Fruit fly (Drosophila melanogaster) whole organism, embryonic: ENCODE results near the gene MICU3.
A peak's percentile ranks its signal among the peaks of the same experiment; 100 is the strongest.

Source experiments
- Aef1 ChIP-seq: fragments of 200-800 bp; sonication (Bioruptor generic); IDR thresholded peaks from 3 replicates; pipeline ENCODE4 v1.3.6; 2022; ENCODE audit warnings: missing biosample characterization, missing genetic modification characterization
- Bdp1 ChIP-seq: fragments of 200-800 bp; sonication (Bioruptor generic); optimal IDR thresholded peaks from 3 replicates; lab custom pipeline; 2016; ENCODE audit warnings: missing biosample characterization, missing genetic modification characterization
- CG10979 ChIP-seq: fragments of 200-800 bp; sonication (Bioruptor generic); optimal IDR thresholded peaks from 2 replicates; lab custom pipeline; 2018; ENCODE audit warnings: missing biosample characterization, mild to moderate bottlenecking, missing genetic modification characterization, moderate library complexity
- CG11085 ChIP-seq: fragments of 200-800 bp; sonication (Bioruptor generic); IDR thresholded peaks from 2 replicates; pipeline ENCODE4 v1.3.6; 2022; ENCODE audit warnings: missing biosample characterization, missing genetic modification characterization
- CG11723 ChIP-seq: fragments of 200-800 bp; sonication (Bioruptor generic); optimal IDR thresholded peaks from 2 replicates; lab custom pipeline; 2017; ENCODE audit warnings: missing biosample characterization, mild to moderate bottlenecking, missing genetic modification characterization
- CG17186 ChIP-seq: fragments of 200-800 bp; sonication (Bioruptor generic); optimal IDR thresholded peaks from 3 replicates; lab custom pipeline; 2017; ENCODE audit warnings: missing biosample characterization, missing genetic modification reagents, missing genetic modification characterization
- CG18011 ChIP-seq: fragments of 200-800 bp; sonication (Bioruptor generic); optimal IDR thresholded peaks from 2 replicates; lab custom pipeline; 2017; ENCODE audit warnings: missing biosample characterization, missing genetic modification characterization, mild to moderate bottlenecking, moderate library complexity, missing genotype
- CG18599 ChIP-seq: fragments of 200-800 bp; sonication (Bioruptor generic); optimal IDR thresholded peaks from 3 replicates; lab custom pipeline; 2017; ENCODE audit warnings: missing biosample characterization, missing genetic modification characterization, mild to moderate bottlenecking, moderate library complexity, missing genetic modification reagents
- CG18764 ChIP-seq: fragments of 200-800 bp; sonication (Bioruptor generic); optimal IDR thresholded peaks from 3 replicates; lab custom pipeline; 2016; ENCODE audit warnings: missing biosample characterization, missing genetic modification characterization
- CG2678 ChIP-seq: fragments of 200-800 bp; sonication (Bioruptor generic); optimal IDR thresholded peaks from 3 replicates; lab custom pipeline; 2019; ENCODE audit warnings: missing biosample characterization, mild to moderate bottlenecking, missing genetic modification characterization, moderate library complexity
- CG3163 ChIP-seq: fragments of 200-800 bp; sonication (Bioruptor generic); optimal IDR thresholded peaks from 3 replicates; lab custom pipeline; 2016; ENCODE audit warnings: missing biosample characterization, missing genetic modification characterization
- CG33213 ChIP-seq: fragments of 200-800 bp; sonication (Bioruptor generic); optimal IDR thresholded peaks from 3 replicates; lab custom pipeline; 2016; ENCODE audit warnings: missing biosample characterization, missing genetic modification characterization
- CG34376 ChIP-seq: fragments of 200-800 bp; sonication (Bioruptor generic); optimal IDR thresholded peaks from 2 replicates; lab custom pipeline; 2018; ENCODE audit warnings: missing biosample characterization, mild to moderate bottlenecking, missing genetic modification characterization
- CG3847 ChIP-seq: fragments of 200-800 bp; sonication (Bioruptor generic); IDR thresholded peaks from 2 replicates; pipeline ENCODE4 v1.3.6; 2022; ENCODE audit warnings: missing biosample characterization, missing genetic modification characterization
- CG4730 ChIP-seq: fragments of 200-800 bp; sonication (Bioruptor generic); IDR thresholded peaks from 2 replicates; pipeline ENCODE4 v1.3.6; 2022; ENCODE audit warnings: missing biosample characterization, missing genetic modification characterization
- CG6254 ChIP-seq: fragments of 200-800 bp; sonication (Bioruptor generic); optimal IDR thresholded peaks from 3 replicates; lab custom pipeline; 2017; ENCODE audit warnings: mild to moderate bottlenecking, missing biosample characterization, missing genetic modification reagents, missing genetic modification characterization
- CG7745 ChIP-seq: fragments of 200-800 bp; sonication (Bioruptor generic); optimal IDR thresholded peaks from 2 replicates; lab custom pipeline; 2018; ENCODE audit warnings: missing biosample characterization, mild to moderate bottlenecking, missing genetic modification characterization, moderate library complexity
- CG7963 ChIP-seq: fragments of 200-800 bp; sonication (Bioruptor generic); IDR thresholded peaks from 3 replicates; pipeline ENCODE4 v1.3.6; 2022; ENCODE audit warnings: missing biosample characterization, missing genetic modification characterization; ENCODE audit not compliant: partially characterized antibody
- CG7987 ChIP-seq: fragments of 200-800 bp; sonication (Bioruptor generic); optimal IDR thresholded peaks from 2 replicates; lab custom pipeline; 2018; ENCODE audit warnings: missing biosample characterization, mild to moderate bottlenecking, missing genetic modification characterization, moderate library complexity
- CG9876 ChIP-seq: fragments of 200-800 bp; sonication (Bioruptor generic); optimal IDR thresholded peaks from 2 replicates; lab custom pipeline; 2016; ENCODE audit warnings: missing biosample characterization, missing genetic modification characterization
- D19A ChIP-seq: fragments of 200-800 bp; optimal IDR thresholded peaks from 3 replicates; lab custom pipeline; 2019; ENCODE audit warnings: missing biosample characterization, mild to moderate bottlenecking, missing genetic modification characterization, moderate library complexity
- D19B ChIP-seq: fragments of 200-800 bp; sonication (Bioruptor generic); optimal IDR thresholded peaks from 2 replicates; lab custom pipeline; 2017; ENCODE audit warnings: missing biosample characterization, mild to moderate bottlenecking, missing genetic modification characterization
- ERR ChIP-seq: fragments of 200-800 bp; sonication (Bioruptor generic); optimal IDR thresholded peaks from 2 replicates; lab custom pipeline; 2016; ENCODE audit warnings: missing biosample characterization, missing genetic modification characterization
- Hand ChIP-seq: fragments of 200-800 bp; sonication (Bioruptor generic); optimal IDR thresholded peaks from 2 replicates; lab custom pipeline; 2017; ENCODE audit warnings: mild to moderate bottlenecking, missing biosample characterization, missing genetic modification reagents, missing genetic modification characterization
- HmgZ ChIP-seq: fragments of 200-800 bp; sonication (Bioruptor generic); optimal IDR thresholded peaks from 2 replicates; lab custom pipeline; 2018; ENCODE audit warnings: missing biosample characterization, mild to moderate bottlenecking, missing genetic modification characterization
- Hr78 ChIP-seq, 2 experiments: fragments of 200-800 bp in 1 of 2; fragments of >200 bp in 1 of 2; sonication (Bioruptor generic) in 1 of 2; optimal IDR thresholded peaks; 2 replicates each; lab custom pipeline; 2017 to 2019; ENCODE audit warnings: missing biosample characterization in 2 of 2, missing genetic modification characterization in 2 of 2, mild to moderate bottlenecking in 1 of 2, moderate library complexity in 1 of 2
- Jarid2 ChIP-seq: fragments of 200-800 bp; sonication (Bioruptor generic); optimal IDR thresholded peaks from 3 replicates; lab custom pipeline; 2017; ENCODE audit warnings: mild to moderate bottlenecking, missing biosample characterization, missing genetic modification reagents, missing genetic modification characterization
- Optix ChIP-seq: fragments of 200-800 bp; sonication (Bioruptor generic); IDR thresholded peaks from 3 replicates; pipeline ENCODE4 v1.3.6; 2022; ENCODE audit warnings: missing biosample characterization, missing genetic modification characterization
- Six4 ChIP-seq: fragments of 200-800 bp; sonication (Bioruptor generic); optimal IDR thresholded peaks from 2 replicates; lab custom pipeline; 2016; ENCODE audit warnings: missing biosample characterization, missing genetic modification characterization
- Ssrp ChIP-seq: fragments of 200-800 bp; sonication (Bioruptor generic); optimal IDR thresholded peaks from 2 replicates; lab custom pipeline; 2018; ENCODE audit warnings: missing biosample characterization, mild to moderate bottlenecking, missing genetic modification characterization, moderate library complexity
- az2 ChIP-seq: fragments of 200-800 bp; sonication (Bioruptor generic); optimal IDR thresholded peaks from 3 replicates; lab custom pipeline; 2016; ENCODE audit warnings: missing biosample characterization, missing genetic modification characterization
- bowl ChIP-seq: fragments of 200-800 bp; sonication (Bioruptor generic); IDR thresholded peaks from 2 replicates; pipeline ENCODE4 v1.3.6; 2022; ENCODE audit warnings: missing biosample characterization, missing genetic modification characterization
- btn ChIP-seq: fragments of 200-800 bp; sonication (Bioruptor generic); optimal IDR thresholded peaks from 2 replicates; lab custom pipeline; 2016; ENCODE audit warnings: missing biosample characterization, missing genetic modification characterization
- corto ChIP-seq: fragments of 200-800 bp; sonication (Bioruptor generic); optimal IDR thresholded peaks from 2 replicates; lab custom pipeline; 2016; ENCODE audit warnings: missing biosample characterization, mild to moderate bottlenecking, missing genetic modification characterization, moderate library complexity
- disco-r ChIP-seq: fragments of 200-800 bp; sonication (Bioruptor generic); optimal IDR thresholded peaks from 2 replicates; lab custom pipeline; 2016; ENCODE audit warnings: missing biosample characterization, missing genetic modification characterization
- en ChIP-seq: fragments of 200-800 bp; sonication (Bioruptor generic); optimal IDR thresholded peaks from 2 replicates; lab custom pipeline; 2016; ENCODE audit warnings: missing biosample characterization, missing genetic modification characterization
- exex ChIP-seq: fragments of 200-800 bp; sonication (Bioruptor generic); optimal IDR thresholded peaks from 4 replicates; lab custom pipeline; 2018; ENCODE audit warnings: missing biosample characterization, mild to moderate bottlenecking, missing genetic modification characterization, moderate library complexity
- eyg ChIP-seq: fragments of 200-800 bp; sonication (Bioruptor generic); optimal IDR thresholded peaks from 3 replicates; lab custom pipeline; 2016; ENCODE audit warnings: missing biosample characterization, missing genetic modification characterization
- gt ChIP-seq: fragments of 200-800 bp; sonication (Bioruptor generic); IDR thresholded peaks from 2 replicates; pipeline ENCODE4 v1.3.6; 2022; ENCODE audit warnings: missing biosample characterization, missing genetic modification characterization
- kay ChIP-seq: fragments of 200-800 bp; sonication (Bioruptor generic); optimal IDR thresholded peaks from 2 replicates; lab custom pipeline; 2016; ENCODE audit warnings: missing biosample characterization, missing genetic modification characterization
- lbe ChIP-seq: fragments of 200-800 bp; sonication (Bioruptor generic); optimal IDR thresholded peaks from 2 replicates; lab custom pipeline; 2016; ENCODE audit warnings: missing biosample characterization, mild to moderate bottlenecking, missing genetic modification characterization
- prd ChIP-seq, 3 experiments: fragments of >200 bp in 2 of 3; fragments of 200-800 bp in 1 of 3; sonication (Bioruptor generic) in 1 of 3; optimal IDR thresholded peaks in 2 of 3; IDR thresholded peaks in 1 of 3; 2 replicates in 2 of 3; 3 replicates in 1 of 3; pipeline versions ENCODE4 v1.3.6 to Lab custom; 2017 to 2022; ENCODE audit warnings: missing biosample characterization in 1 of 3, missing genetic modification characterization in 1 of 3
- pum ChIP-seq: fragments of 200-800 bp; sonication (Bioruptor generic); optimal IDR thresholded peaks from 2 replicates; lab custom pipeline; 2016; ENCODE audit warnings: missing biosample characterization, missing genetic modification characterization
- ro ChIP-seq: fragments of 200-800 bp; sonication (Bioruptor generic); IDR thresholded peaks from 2 replicates; pipeline ENCODE4 v1.3.6; 2022; ENCODE audit warnings: missing biosample characterization, missing genetic modification characterization
- run ChIP-seq: fragments of 200-800 bp; sonication (Bioruptor generic); optimal IDR thresholded peaks from 3 replicates; lab custom pipeline; 2018; ENCODE audit warnings: missing biosample characterization, mild to moderate bottlenecking, missing genetic modification characterization
- slbo ChIP-seq: fragments of 200-800 bp; sonication (Bioruptor generic); IDR thresholded peaks from 2 replicates; pipeline ENCODE4 v1.3.6; 2022; ENCODE audit warnings: missing biosample characterization, missing genetic modification characterization
- sug ChIP-seq: fragments of 200-800 bp; optimal IDR thresholded peaks from 2 replicates; lab custom pipeline; 2019; ENCODE audit warnings: missing biosample characterization, mild to moderate bottlenecking, missing genetic modification characterization, moderate library complexity
- tup ChIP-seq: fragments of 200-800 bp; sonication (Bioruptor generic); optimal IDR thresholded peaks from 2 replicates; lab custom pipeline; 2016; ENCODE audit warnings: missing biosample characterization, mild to moderate bottlenecking, missing genetic modification characterization, moderate library complexity
- twi ChIP-seq: fragments of 200-800 bp; optimal IDR thresholded peaks from 2 replicates; lab custom pipeline; 2019; ENCODE audit warnings: missing biosample characterization, mild to moderate bottlenecking, missing genetic modification characterization, moderate library complexity

MICU3 gene

dm6 chr3R:19880431-19880939 is 33.4 kb downstream of the MICU3 start (continued):
- TF ChIP-seq Bdp1 (peak; percentile 19), CG7745 (no peak), CG11723 (GFP tag; lab: Kevin White, UChicago) (peak; percentile 65), CG18764 (GFP tag; lab: Kevin White, UChicago) (no peak), HmgZ (tag; lab: Kevin White, UChicago) (peak; percentile 54), CG33213 (no peak), kay (GFP tag; lab: Kevin White, UChicago) (no peak), bowl (GFP tag; lab: Robert Waterston, UW) (no peak), ro (GFP tag; lab: Robert Waterston, UW) (no peak), Hand (GFP tag; lab: Kevin White, UChicago) (peak; percentile 73), Ssrp (tag; lab: Kevin White, UChicago) (peak; percentile 38), CG6254 (GFP tag; lab: Kevin White, UChicago) (peak; percentile 8), D19B (GFP tag; lab: Kevin White, UChicago) (no peak), CG3163 (GFP tag; lab: Kevin White, UChicago) (peak; percentile 31), eyg (no peak), CG17186 (GFP tag; lab: Kevin White, UChicago) (peak; percentile 14), sug (tag; lab: Kevin White, UChicago) (peak; percentile 77), Jarid2 (GFP tag; lab: Kevin White, UChicago) (no peak), Optix (0 out of 3 replicates have a peak, but pooled peaks have one; percentile 26), Six4 (GFP tag; lab: Kevin White, UChicago) (no peak), D19A (tag; lab: Kevin White, UChicago) (peak; percentile 39), pum (peak; percentile 24), Aef1 (peak; percentile 63; the same call in 2 of the 3 replicates), CG18599 (GFP tag; lab: Kevin White, UChicago) (peak; percentile 76), btn (GFP tag; lab: Kevin White, UChicago) (peak; percentile 37), CG7987 (GFP tag; lab: Kevin White, UChicago) (no peak), tup (GFP tag; lab: Kevin White, UChicago) (no peak), CG34376 (GFP tag; lab: Kevin White, UChicago) (peak; percentile 77), az2 (peak; percentile 27), CG3847 (GFP tag; lab: Robert Waterston, UW) (peak; percentile 55), run (tag; lab: Kevin White, UChicago) (peak; percentile 20), corto (GFP tag; lab: Kevin White, UChicago) (peak; percentile 51), slbo (peak; percentile 38; the same call in 1 of the 2 replicates), CG9876 (no peak), exex (tag; lab: Kevin White, UChicago) (peak; percentile 44), prd (optimal IDR thresholded peaks at IDR 0.05; lab: Kevin White, UChicago) (no peak), prd (GFP tag; IDR thresholded peaks at IDR 0.05; lab: Robert Waterston, UW) (peak; percentile 20; the same call in 1 of the 3 replicates), twi (tag; lab: Kevin White, UChicago) (peak; percentile 46), gt (GFP tag; lab: Robert Waterston, UW) (no peak), Hr78 (GFP tag; optimal IDR thresholded peaks at IDR 0.05; lab: Kevin White, UChicago) (peak in 1 of 2 experiments; percentile 26), CG10979 (tag; lab: Kevin White, UChicago) (peak; percentile 15), CG4730 (no peak), CG2678 (tag; lab: Kevin White, UChicago) (peak; percentile 79), CG7963 (no peak), disco-r (GFP tag; lab: Kevin White, UChicago) (peak; percentile 12), CG11085 (GFP tag; lab: Robert Waterston, UW) (no peak), CG18011 (no peak), en (GFP tag; lab: Kevin White, UChicago) (peak; percentile 48), lbe (GFP tag; lab: Kevin White, UChicago) (peak; percentile 47), ERR (GFP tag; lab: Kevin White, UChicago) (peak; percentile 44)
